Worm (Caenorhabditis elegans): ENCODE measurements around the gene fbxa-47.

ce11 chrIII:2210601-2211000 lies 21.7 kb downstream of the fbxa-47 start:
- TF ChIP-seq sem-2 (GFP tag; optimal IDR thresholded peaks at IDR 0.05) (no peak), mab-5 (tag; optimal IDR thresholded peaks at IDR 0.05) (no peak)

All from whole organism, mixed stage, embryonic.